Worm (Caenorhabditis elegans) whole organism, early embryonic: ENCODE data around the gene C08F8.6.
"Not testable (repeated sequence)": the region's sequence is repeated elsewhere in the genome, so short reads cannot be mapped to it uniquely, and the experiment has no call there.

Experiments
- B0310.2 ChIP-seq: sonication (generic microtip); optimal IDR thresholded peaks from 2 replicates; lab custom pipeline; 2016; ENCODE audit warnings: mild to moderate bottlenecking, missing genetic modification characterization, missing compliant biosample characterization
- F13C5.2 ChIP-seq: sonication (generic microtip); optimal IDR thresholded peaks from 2 replicates; lab custom pipeline; 2017; ENCODE audit warnings: mild to moderate bottlenecking, missing genetic modification characterization, inconsistent platforms, missing compliant biosample characterization
- ama-1 ChIP-seq: fragments of 150-350 bp; optimal IDR thresholded peaks from 2 replicates; lab custom pipeline; 2014
- ets-7 ChIP-seq: sonication (generic microtip); optimal IDR thresholded peaks from 2 replicates; lab custom pipeline; 2016; ENCODE audit warnings: missing genotype, missing genetic modification characterization, missing compliant biosample characterization
- flt-1 ChIP-seq: fragments of 200-800 bp; sonication (Bioruptor generic); IDR thresholded peaks from 2 replicates; pipeline ENCODE4 v1.3.6; 2022; ENCODE audit warnings: missing genetic modification characterization, missing compliant biosample characterization
- pes-1 ChIP-seq: fragments of 200-800 bp; sonication (Bioruptor generic); IDR thresholded peaks from 2 replicates; pipeline ENCODE4 v1.3.6; 2022; ENCODE audit warnings: missing genetic modification reagents, missing genetic modification characterization, missing compliant biosample characterization
- scrt-1 ChIP-seq: fragments of 200-800 bp; sonication (Bioruptor generic); IDR thresholded peaks from 2 replicates; pipeline ENCODE4 v1.3.6; 2022; ENCODE audit warnings: missing genetic modification characterization, missing compliant biosample characterization
- tra-4 ChIP-seq: sonication (generic microtip); optimal IDR thresholded peaks from 2 replicates; lab custom pipeline; 2017; ENCODE audit warnings: missing genetic modification characterization, missing compliant biosample characterization

DNA sequence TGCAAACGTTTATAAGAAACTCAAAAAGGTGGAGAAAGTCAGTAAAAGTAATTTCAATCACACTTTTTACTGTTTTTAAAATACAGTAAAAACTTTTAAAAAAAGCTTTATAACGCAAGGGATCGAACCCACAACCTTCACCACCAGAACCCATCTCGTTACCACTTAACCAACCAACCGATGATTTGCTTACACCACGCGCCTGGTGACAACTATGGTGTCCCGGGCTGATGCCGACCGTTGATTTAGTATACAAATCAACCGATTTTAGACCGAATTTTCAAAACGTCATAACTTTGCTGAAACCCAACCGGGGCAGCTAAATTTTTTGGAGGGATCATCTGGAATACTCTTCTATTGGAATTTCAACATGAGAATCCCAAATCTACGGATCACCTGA is 32.1 kb upstream of the C08F8.6 start:
- not testable (repeated sequence) for TF ChIP-seq F13C5.2 (tag; lab: Kevin White, UChicago); pes-1 (GFP tag; lab: Robert Waterston, UW); ama-1; B0310.2 (tag; lab: Kevin White, UChicago); tra-4 (tag; lab: Kevin White, UChicago); ets-7 (tag; lab: Kevin White, UChicago)
- peak; percentile 78 for TF ChIP-seq scrt-1 (GFP tag; lab: Robert Waterston, UW)
- peak; percentile 83 for TF ChIP-seq flt-1 (GFP tag; lab: Robert Waterston, UW)
